Comparison of ENCODE assay signal across 1 fruit fly cellular context in genomic region chr3L:3801343-3801742, dm6.
TF ChIP-seq lines count a peak whose summit lies in the region.

No protein-coding gene starts in this region.

TF ChIP-seq in whole organism, embryonic, 481 proteins besides CTCF, POLR2A, EP300 and RAD21 (continued from another document):
- TF ChIP-seq bbx (GFP tag; IDR thresholded peaks at IDR 0.05; lab: Robert Waterston, UW; ENCODE audit: partially characterized antibody) (no peak), phol (tag; optimal IDR thresholded peaks at IDR 0.05; lab: Kevin White, UChicago) (no peak), unpg (GFP tag; optimal IDR thresholded peaks at IDR 0.05; lab: Kevin White, UChicago) (peak; percentile 26), pho (GFP tag; optimal IDR thresholded peaks at IDR 0.05; lab: Kevin White, UChicago) (no peak), Fer1 (GFP tag; optimal IDR thresholded peaks at IDR 0.05; lab: Kevin White, UChicago) (peak; percentile 62), Camta (GFP tag; optimal IDR thresholded peaks at IDR 0.05; lab: Kevin White, UChicago) (no peak), CG7963 (GFP tag; IDR thresholded peaks at IDR 0.05; lab: Robert Waterston, UW; ENCODE audit: partially characterized antibody) (no peak), zf30C (GFP tag; optimal IDR thresholded peaks at IDR 0.05; lab: Kevin White, UChicago) (peak; percentile 8), CG13894 (tag; optimal IDR thresholded peaks at IDR 0.05; lab: Kevin White, UChicago) (peak; percentile 70), ap (GFP tag; IDR thresholded peaks at IDR 0.05; lab: Robert Waterston, UW) (no peak), Rfx (GFP tag; IDR thresholded peaks at IDR 0.05; lab: Robert Waterston, UW) (0 out of 2 replicates have a peak, but pooled peaks have one; percentile 13), CG16815 (GFP tag; optimal IDR thresholded peaks at IDR 0.05; lab: Kevin White, UChicago) (no peak), CG12769 (tag; optimal IDR thresholded peaks at IDR 0.05; lab: Kevin White, UChicago) (peak; percentile 55), NK7.1 (GFP tag; optimal IDR thresholded peaks at IDR 0.05; lab: Kevin White, UChicago) (no peak), Vsx1 (GFP tag; optimal IDR thresholded peaks at IDR 0.05; lab: Kevin White, UChicago) (no peak), onecut (GFP tag; IDR thresholded peaks at IDR 0.05; lab: Robert Waterston, UW) (no peak), grn (GFP tag; optimal IDR thresholded peaks at IDR 0.05; lab: Kevin White, UChicago) (no peak), CG17385 (GFP tag; optimal IDR thresholded peaks at IDR 0.05; lab: Kevin White, UChicago) (no peak), Meics (GFP tag; optimal IDR thresholded peaks at IDR 0.05; lab: Kevin White, UChicago) (peak; percentile 37), gsb (GFP tag; IDR thresholded peaks at IDR 0.05; lab: Robert Waterston, UW) (no peak), croc (GFP tag; conservative IDR thresholded peaks at IDR 0.05; lab: Robert Waterston, UW) (no peak), CG12155 (GFP tag; optimal IDR thresholded peaks at IDR 0.05; lab: Kevin White, UChicago) (no peak), Ssrp (tag; optimal IDR thresholded peaks at IDR 0.05; lab: Kevin White, UChicago) (no peak), org-1 (GFP tag; optimal IDR thresholded peaks at IDR 0.05; lab: Kevin White, UChicago) (no peak), Neu2 (GFP tag; optimal IDR thresholded peaks at IDR 0.05; lab: Kevin White, UChicago; ENCODE audit: borderline replicate concordance) (no peak), CG12744 (GFP tag; optimal IDR thresholded peaks at IDR 0.05; lab: Kevin White, UChicago) (no peak), CG2120 (GFP tag; optimal IDR thresholded peaks at IDR 0.05; lab: Kevin White, UChicago) (peak; percentile 15), chif (GFP tag; optimal IDR thresholded peaks at IDR 0.05; lab: Kevin White, UChicago) (no peak), Dek (tag; optimal IDR thresholded peaks at IDR 0.05; lab: Kevin White, UChicago) (no peak), CG8281 (tag; optimal IDR thresholded peaks at IDR 0.05; lab: Kevin White, UChicago) (no peak), HLH3B (GFP tag; IDR thresholded peaks at IDR 0.05; lab: Robert Waterston, UW) (no peak), CG9817 (tag; optimal IDR thresholded peaks at IDR 0.05; lab: Kevin White, UChicago) (no peak), CG33213 (GFP tag; optimal IDR thresholded peaks at IDR 0.05; lab: Kevin White, UChicago) (no peak), dmrt99B (tag; optimal IDR thresholded peaks at IDR 0.05; lab: Kevin White, UChicago) (peak; percentile 0), CG2116 (GFP tag; optimal IDR thresholded peaks at IDR 0.05; lab: Kevin White, UChicago) (no peak), aop (GFP tag; IDR thresholded peaks at IDR 0.05; lab: Robert Waterston, UW) (no peak), CG10431 (GFP tag; optimal IDR thresholded peaks at IDR 0.05; lab: Kevin White, UChicago) (no peak), lmd (GFP tag; IDR thresholded peaks at IDR 0.05; lab: Robert Waterston, UW) (peak; percentile 34; the same call in 1 of the 2 replicates), sob (GFP tag; IDR thresholded peaks at IDR 0.05; lab: Robert Waterston, UW) (peak; percentile 58), CG2678 (tag; optimal IDR thresholded peaks at IDR 0.05; lab: Kevin White, UChicago) (peak; percentile 53), Atf6 (GFP tag; IDR thresholded peaks at IDR 0.05; lab: Robert Waterston, UW) (0 out of 2 replicates have a peak, but pooled peaks have one; percentile 12), NFAT (GFP tag; IDR thresholded peaks at IDR 0.05; lab: Robert Waterston, UW) (no peak), Atf3 (GFP tag; optimal IDR thresholded peaks at IDR 0.05; lab: Kevin White, UChicago) (no peak), prd (optimal IDR thresholded peaks at IDR 0.05; lab: Kevin White, UChicago) (no peak), prd (GFP tag; IDR thresholded peaks at IDR 0.05; lab: Robert Waterston, UW) (peak; percentile 23; the same call in 1 of the 3 replicates), CG11398 (GFP tag; optimal IDR thresholded peaks at IDR 0.05; lab: Kevin White, UChicago) (no peak), HHEX (GFP tag; optimal IDR thresholded peaks at IDR 0.05; lab: Kevin White, UChicago) (no peak), Lpt (GFP tag; optimal IDR thresholded peaks at IDR 0.05; lab: Kevin White, UChicago) (no peak), dysf (GFP tag; IDR thresholded peaks at IDR 0.05; lab: Robert Waterston, UW) (peak; percentile 42; the same call in 1 of the 3 replicates), en (GFP tag; optimal IDR thresholded peaks at IDR 0.05; lab: Kevin White, UChicago) (no peak), CG10979 (tag; optimal IDR thresholded peaks at IDR 0.05; lab: Kevin White, UChicago) (no peak), Fer3 (tag; optimal IDR thresholded peaks at IDR 0.05; lab: Kevin White, UChicago) (peak; percentile 20), caup (GFP tag; optimal IDR thresholded peaks at IDR 0.05; lab: Kevin White, UChicago; ENCODE audit: severe bottlenecking) (peak; percentile 3), CG8924 (tag; optimal IDR thresholded peaks at IDR 0.05; lab: Kevin White, UChicago) (peak; percentile 5), sisA (GFP tag; IDR thresholded peaks at IDR 0.05; lab: Robert Waterston, UW) (no peak), gfzf (GFP tag; optimal IDR thresholded peaks at IDR 0.05; lab: Kevin White, UChicago) (no peak), chinmo (GFP tag; IDR thresholded peaks at IDR 0.05; lab: Robert Waterston, UW; ENCODE audit: partially characterized antibody) (0 out of 4 replicates have a peak, but pooled peaks have one; percentile 26), Sry-β (GFP tag; optimal IDR thresholded peaks at IDR 0.05; lab: Kevin White, UChicago) (no peak), Xrp1 (GFP tag; IDR thresholded peaks at IDR 0.05; lab: Robert Waterston, UW) (no peak), abd-A (tag; optimal IDR thresholded peaks at IDR 0.05; lab: Kevin White, UChicago) (no peak), CG18599 (GFP tag; optimal IDR thresholded peaks at IDR 0.05; lab: Kevin White, UChicago) (peak; percentile 83), CG2202 (tag; optimal IDR thresholded peaks at IDR 0.05; lab: Kevin White, UChicago) (no peak), Med (GFP tag; lab: Kevin White, UChicago) (peak; percentile 37), nmo (GFP tag; optimal IDR thresholded peaks at IDR 0.05; lab: Kevin White, UChicago) (no peak), trem (tag; optimal IDR thresholded peaks at IDR 0.05; lab: Kevin White, UChicago) (no peak), CG13287 (GFP tag; IDR thresholded peaks at IDR 0.05; lab: Robert Waterston, UW; ENCODE audit: partially characterized antibody) (no peak), CG8290 (GFP tag; optimal IDR thresholded peaks at IDR 0.05; lab: Kevin White, UChicago) (no peak), CG8290 (tag; optimal IDR thresholded peaks at IDR 0.05; lab: Kevin White, UChicago) (no peak), CG6765 (GFP tag; optimal IDR thresholded peaks at IDR 0.05; lab: Kevin White, UChicago) (peak; percentile 4), fd96Cb (tag; optimal IDR thresholded peaks at IDR 0.05; lab: Kevin White, UChicago) (no peak), CG9437 (GFP tag; optimal IDR thresholded peaks at IDR 0.05; lab: Kevin White, UChicago) (no peak), disco-r (GFP tag; optimal IDR thresholded peaks at IDR 0.05; lab: Kevin White, UChicago) (no peak)
